Worm (Caenorhabditis elegans): Measurements from ENCODE around the gene ddn-3.

Gene ddn-3

ce11 chrV:14311115-14311514 is at the start of gene ddn-3:
TSS of gene ddn-3 (minus strand) at chrV:14311215.
- TF ChIP-seq dmd-4 (tag; optimal IDR thresholded peaks at IDR 0.05; ENCODE audit: borderline replicate concordance) (no peak), zip-5 (tag; optimal IDR thresholded peaks at IDR 0.05) (no peak), pat-9 (tag; optimal IDR thresholded peaks at IDR 0.05) (no peak), unc-86 (tag; optimal IDR thresholded peaks at IDR 0.05) (no peak), syd-9 (tag; optimal IDR thresholded peaks at IDR 0.05) (no peak), pros-1 (tag; optimal IDR thresholded peaks at IDR 0.05) (no peak), sdc-2 (tag; optimal IDR thresholded peaks at IDR 0.05) (no peak), ceh-48 (tag; optimal IDR thresholded peaks at IDR 0.05) (no peak)

ce11 chrV:14358577-14358976 is 47.6 kb upstream of the ddn-3 start, which contains the start of gene Y49A3A.4:
TSS of gene Y49A3A.4 (minus strand) at chrV:14358890.
- TF ChIP-seq nfya-1 (tag; optimal IDR thresholded peaks at IDR 0.05): no peak
- TF ChIP-seq hlh-13 (GFP tag; optimal IDR thresholded peaks at IDR 0.05): no peak
- TF ChIP-seq tbx-7 (tag; optimal IDR thresholded peaks at IDR 0.05): no peak
- TF ChIP-seq ceh-30 (tag; optimal IDR thresholded peaks at IDR 0.05): no peak
- no peak for TF ChIP-seq fkh-6 (tag; optimal IDR thresholded peaks at IDR 0.05)

ce11 chrV:14357347-14357746 is 46.3 kb upstream of the ddn-3 start:
- peak; percentile 65 for TF ChIP-seq nfya-1 (tag; optimal IDR thresholded peaks at IDR 0.05)

ce11 chrV:14355738-14356368 is 44.8 kb upstream of the ddn-3 start, which contains the start of gene cyn-1:
TSS of gene cyn-1 (plus strand) at chrV:14356076.
- TF ChIP-seq lim-6 (tag; optimal IDR thresholded peaks at IDR 0.05) (no peak), hlh-8 (tag; optimal IDR thresholded peaks at IDR 0.05) (no peak), che-1 (tag; optimal IDR thresholded peaks at IDR 0.05) (no peak), K09A11.1 (tag; optimal IDR thresholded peaks at IDR 0.05; ENCODE audit: insufficient read depth) (no peak), nfya-1 (tag; optimal IDR thresholded peaks at IDR 0.05) (peak; percentile 81), unc-3 (GFP tag; conservative IDR thresholded peaks at IDR 0.05) (no peak), unc-3 (tag; optimal IDR thresholded peaks at IDR 0.05) (no peak), unc-42 (tag; optimal IDR thresholded peaks at IDR 0.05) (peak; percentile 51), ceh-18 (tag; optimal IDR thresholded peaks at IDR 0.05) (peak; percentile 33), dve-1 (tag; optimal IDR thresholded peaks at IDR 0.05) (peak; percentile 10), T23F11.4 (GFP tag; optimal IDR thresholded peaks at IDR 0.05) (no peak), pqm-1 (tag; optimal IDR thresholded peaks at IDR 0.05) (no peak), sox-4 (tag; optimal IDR thresholded peaks at IDR 0.05) (no peak), ceh-30 (tag; optimal IDR thresholded peaks at IDR 0.05) (no peak), tbx-2 (tag; optimal IDR thresholded peaks at IDR 0.05) (peak; percentile 25), rnt-1 (tag; optimal IDR thresholded peaks at IDR 0.05) (no peak), ref-2 (tag; optimal IDR thresholded peaks at IDR 0.05) (no peak), ceh-48 (tag; optimal IDR thresholded peaks at IDR 0.05) (peak; percentile 28), ceh-34 (tag; optimal IDR thresholded peaks at IDR 0.05) (peak; percentile 35), hlh-6 (tag; optimal IDR thresholded peaks at IDR 0.05) (no peak), fax-1 (tag; optimal IDR thresholded peaks at IDR 0.05) (no peak), pha-4 (tag; optimal IDR thresholded peaks at IDR 0.05) (no peak), ceh-31 (tag; optimal IDR thresholded peaks at IDR 0.05) (peak; percentile 52), ztf-16 (tag; optimal IDR thresholded peaks at IDR 0.05) (no peak), zip-5 (tag; optimal IDR thresholded peaks at IDR 0.05) (no peak), elt-4 (tag; optimal IDR thresholded peaks at IDR 0.05) (no peak), npax-4 (tag; optimal IDR thresholded peaks at IDR 0.05) (no peak), sox-2 (GFP tag; IDR thresholded peaks at IDR 0.05) (no peak), pag-3 (tag; optimal IDR thresholded peaks at IDR 0.05; ENCODE audit: borderline replicate concordance) (no peak)
